Fruit fly (Drosophila melanogaster) whole organism, pupa: ENCODE data around the gene fzr.

Experiments
- CG14655 ChIP-seq: fragments of 200-800 bp; sonication (Bioruptor generic); optimal IDR thresholded peaks from 3 replicates; lab custom pipeline; 2017; ENCODE audit warnings: mild to moderate bottlenecking, missing biosample characterization, missing genetic modification reagents, missing genetic modification characterization
- CG17806 ChIP-seq: fragments of 200-800 bp; sonication (Bioruptor generic); optimal IDR thresholded peaks from 2 replicates; lab custom pipeline; 2018; ENCODE audit warnings: missing biosample characterization, mild to moderate bottlenecking, missing genetic modification characterization, moderate library complexity
- CG32121 ChIP-seq: fragments of 200-800 bp; sonication (Bioruptor generic); IDR thresholded peaks from 2 replicates; pipeline ENCODE4 v1.3.6; 2022; ENCODE audit warnings: missing biosample characterization, missing genetic modification characterization
- CG4496 ChIP-seq: fragments of 200-800 bp; sonication (Bioruptor generic); IDR thresholded peaks from 3 replicates; pipeline ENCODE4 v1.3.6; 2022; ENCODE audit warnings: missing biosample characterization, missing genetic modification characterization
- CG8159 ChIP-seq: fragments of 200-800 bp; sonication (Bioruptor generic); optimal IDR thresholded peaks from 3 replicates; lab custom pipeline; 2018; ENCODE audit warnings: missing biosample characterization, mild to moderate bottlenecking, missing genetic modification characterization, moderate library complexity
- CG8301 ChIP-seq: fragments of 200-800 bp; sonication (Bioruptor generic); optimal IDR thresholded peaks from 2 replicates; lab custom pipeline; 2018; ENCODE audit warnings: missing biosample characterization, mild to moderate bottlenecking, missing genetic modification characterization
- CG9948 ChIP-seq: fragments of 200-800 bp; sonication (Bioruptor generic); optimal IDR thresholded peaks from 2 replicates; lab custom pipeline; 2018; ENCODE audit warnings: missing biosample characterization, mild to moderate bottlenecking, missing genetic modification characterization, moderate library complexity
- EcR ChIP-seq: fragments of 200-800 bp; sonication (Bioruptor generic); optimal IDR thresholded peaks from 3 replicates; lab custom pipeline; 2019; ENCODE audit warnings: missing biosample characterization, missing genetic modification characterization, mild to moderate bottlenecking, moderate library complexity, missing genetic modification reagents
- Pif1A ChIP-seq: fragments of 200-800 bp; sonication (Bioruptor generic); optimal IDR thresholded peaks from 3 replicates; lab custom pipeline; 2016; ENCODE audit warnings: missing biosample characterization, missing genetic modification characterization
- Pif1B ChIP-seq: fragments of 200-800 bp; sonication (Bioruptor generic); optimal IDR thresholded peaks from 3 replicates; lab custom pipeline; 2016; ENCODE audit warnings: missing biosample characterization, missing genetic modification characterization
- Snoo ChIP-seq: fragments of 200-800 bp; sonication (Bioruptor generic); optimal IDR thresholded peaks from 3 replicates; lab custom pipeline; 2017; ENCODE audit warnings: missing biosample characterization, mild to moderate bottlenecking, missing genetic modification characterization, inconsistent platforms
- gl ChIP-seq: fragments of 200-800 bp; sonication (Bioruptor generic); optimal IDR thresholded peaks from 2 replicates; lab custom pipeline; 2018; ENCODE audit warnings: missing biosample characterization, mild to moderate bottlenecking, missing genetic modification characterization
- rn ChIP-seq: fragments of 200-800 bp; sonication (Bioruptor generic); IDR thresholded peaks from 2 replicates; pipeline ENCODE4 v1.3.6; 2022; ENCODE audit warnings: missing biosample characterization, missing genetic modification characterization

- TF ChIP-seq CG14655 (GFP tag; lab: Kevin White, UChicago) (no peak), rn (no peak), CG32121 (GFP tag; lab: Robert Waterston, UW) (no peak), Pif1B (GFP tag; lab: Kevin White, UChicago) (peak; percentile 1), Pif1A (no peak), EcR (no peak), CG8301 (tag; lab: Kevin White, UChicago) (no peak), CG17806 (tag; lab: Kevin White, UChicago) (no peak), CG8159 (tag; lab: Kevin White, UChicago) (no peak), CG9948 (no peak), Snoo (tag; lab: Kevin White, UChicago) (no peak), CG4496 (GFP tag; lab: Robert Waterston, UW) (peak; percentile 52; the same call in 1 of the 3 replicates), gl (no peak)
Observed at dm6 chrX:4677427-4677826, 1.9 kb downstream of the fzr start.
